Worm (Caenorhabditis elegans) whole organism, midembryonic: Measurements from ENCODE around the gene srh-25.

Source experiments
- T22C8.4 ChIP-seq: fragments of 200-800 bp; sonication (Bioruptor generic); IDR thresholded peaks from 2 replicates; pipeline ENCODE4 v1.3.6; 2022; ENCODE audit warnings: missing genetic modification characterization, missing compliant biosample characterization
- cog-1 ChIP-seq: sonication (generic microtip); optimal IDR thresholded peaks from 2 replicates; lab custom pipeline; 2016; ENCODE audit warnings: missing genetic modification characterization, missing compliant biosample characterization
- flt-1 ChIP-seq: fragments of 200-800 bp; sonication (Bioruptor generic); IDR thresholded peaks from 2 replicates; pipeline ENCODE4 v1.3.6; 2022; ENCODE audit warnings: missing genetic modification characterization, missing compliant biosample characterization
- klf-2 ChIP-seq: fragments of 200-800 bp; sonication (Bioruptor generic); conservative IDR thresholded peaks from 2 replicates; pipeline ENCODE4 v1.3.6; 2022; ENCODE audit warnings: missing genetic modification reagents, missing genetic modification characterization, missing compliant biosample characterization
- med-1 ChIP-seq: sonication (generic microtip); optimal IDR thresholded peaks from 2 replicates; lab custom pipeline; 2017; ENCODE audit warnings: missing genetic modification characterization, mild to moderate bottlenecking, missing compliant biosample characterization, antibody characterized with exemption, missing genetic modification reagents; ENCODE audit not compliant: insufficient read depth
- ref-1 ChIP-seq: fragments of 200-800 bp; sonication (Bioruptor generic); conservative IDR thresholded peaks from 2 replicates; pipeline ENCODE4 v1.3.6; 2022; ENCODE audit warnings: missing genetic modification reagents, missing genetic modification characterization, missing compliant biosample characterization
- tab-1 ChIP-seq: fragments of 200-800 bp; sonication (Bioruptor generic); IDR thresholded peaks from 2 replicates; pipeline ENCODE4 v1.3.6; 2022; ENCODE audit warnings: missing genetic modification characterization, missing compliant biosample characterization
- ztf-23 ChIP-seq: fragments of 200-800 bp; sonication (Bioruptor generic); IDR thresholded peaks from 2 replicates; pipeline ENCODE4 v1.3.6; 2022; ENCODE audit warnings: missing genetic modification reagents, missing genetic modification characterization, missing compliant biosample characterization
- ztf-29 ChIP-seq: fragments of 200-800 bp; sonication (Bioruptor generic); IDR thresholded peaks from 2 replicates; pipeline ENCODE4 v1.3.6; 2022; ENCODE audit warnings: missing genetic modification reagents, missing genetic modification characterization, missing compliant biosample characterization

srh-25 gene

DNA sequence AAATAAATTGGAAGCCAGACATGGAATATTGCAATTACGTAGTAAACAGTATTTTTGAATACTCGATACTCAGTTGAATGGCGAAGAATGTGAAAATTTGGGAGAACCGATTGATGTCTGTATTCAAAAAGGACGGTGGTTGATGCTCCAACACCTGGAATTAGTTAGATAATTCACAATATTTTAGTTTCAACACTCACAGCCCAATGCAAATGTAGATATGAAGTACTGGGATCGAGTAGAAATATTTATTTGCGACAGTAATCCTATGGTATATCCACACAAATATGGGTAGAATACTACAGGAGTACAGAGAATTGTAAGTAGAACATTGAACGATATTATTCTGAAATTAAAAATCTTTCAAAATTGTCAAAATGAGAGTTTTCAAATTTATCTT, 512 bp downstream of the srh-25 start:
- TF ChIP-seq T22C8.4 (GFP tag; lab: Robert Waterston, UW) (no peak), ref-1 (GFP tag; lab: Robert Waterston, UW) (no peak), tab-1 (no peak), ztf-29 (GFP tag; lab: Robert Waterston, UW) (no peak), cog-1 (tag; lab: Kevin White, UChicago) (no peak), ztf-23 (GFP tag; lab: Robert Waterston, UW) (no peak), klf-2 (GFP tag; lab: Robert Waterston, UW) (no peak), med-1 (GFP tag; lab: Kevin White, UChicago) (no peak), flt-1 (GFP tag; lab: Robert Waterston, UW) (no peak)

DNA sequence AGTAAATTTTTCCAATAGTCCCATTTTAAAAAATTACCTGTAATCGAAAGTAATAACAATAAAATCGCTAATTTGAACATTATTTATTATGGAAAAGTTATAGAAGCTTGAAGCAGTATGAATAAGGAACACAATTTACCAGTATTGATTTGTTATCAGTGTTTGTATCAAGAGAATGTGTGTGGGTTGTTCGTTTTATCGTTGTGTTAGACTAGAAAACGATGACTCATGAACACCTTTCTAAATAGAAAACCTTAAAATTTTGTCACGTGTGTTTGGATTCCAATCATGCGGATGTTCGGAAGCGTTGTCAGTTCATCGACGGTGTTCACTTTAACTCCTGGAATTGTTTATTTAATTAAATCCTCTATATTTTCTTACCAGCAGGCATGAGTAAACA, 1.5 kb downstream of the srh-25 start, which contains the start of gene C54D10.13:
Gene C54D10.13, minus strand, starts transcription at position 179 of the 400 bp plus-strand sequence.
- TF ChIP-seq ztf-23 (GFP tag; lab: Robert Waterston, UW) = no peak
- no peak for TF ChIP-seq flt-1 (GFP tag; lab: Robert Waterston, UW)
- TF ChIP-seq cog-1 (tag; lab: Kevin White, UChicago) = no peak
- TF ChIP-seq ref-1 (GFP tag; lab: Robert Waterston, UW) = no peak
- no peak for TF ChIP-seq klf-2 (GFP tag; lab: Robert Waterston, UW)
- no peak for TF ChIP-seq med-1 (GFP tag; lab: Kevin White, UChicago)
- no peak for TF ChIP-seq tab-1
- TF ChIP-seq ztf-29 (GFP tag; lab: Robert Waterston, UW) = no peak
- no peak for TF ChIP-seq T22C8.4 (GFP tag; lab: Robert Waterston, UW)

DNA sequence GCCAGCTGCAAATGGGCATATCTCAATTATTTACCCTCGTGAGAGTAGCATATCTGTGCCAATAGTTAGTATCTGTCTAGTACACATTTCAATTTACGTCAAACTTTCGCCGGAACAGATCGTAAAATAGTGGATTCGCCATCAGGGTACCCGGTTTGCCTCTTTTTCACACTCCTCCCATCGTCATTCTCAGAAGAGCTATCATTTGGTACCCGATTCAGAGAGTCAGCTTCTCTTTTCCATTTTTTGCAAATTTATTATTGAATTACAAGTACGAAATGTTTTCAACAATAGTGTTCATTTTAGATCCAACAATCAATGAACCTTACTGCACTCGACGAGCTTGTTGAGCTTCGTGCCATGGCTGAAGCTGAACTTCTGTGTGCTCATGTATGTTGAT, 4.6 kb downstream of the srh-25 start, which contains the start of gene C54D10.5:
Gene C54D10.5, plus strand, starts transcription at position 301 of the 400 bp plus-strand sequence.
- TF ChIP-seq tab-1 (no peak), flt-1 (GFP tag; lab: Robert Waterston, UW) (no peak), med-1 (GFP tag; lab: Kevin White, UChicago) (no peak), T22C8.4 (GFP tag; lab: Robert Waterston, UW) (no peak), klf-2 (GFP tag; lab: Robert Waterston, UW) (no peak), cog-1 (tag; lab: Kevin White, UChicago) (no peak), ref-1 (GFP tag; lab: Robert Waterston, UW) (no peak), ztf-29 (GFP tag; lab: Robert Waterston, UW) (no peak), ztf-23 (GFP tag; lab: Robert Waterston, UW) (no peak)

DNA sequence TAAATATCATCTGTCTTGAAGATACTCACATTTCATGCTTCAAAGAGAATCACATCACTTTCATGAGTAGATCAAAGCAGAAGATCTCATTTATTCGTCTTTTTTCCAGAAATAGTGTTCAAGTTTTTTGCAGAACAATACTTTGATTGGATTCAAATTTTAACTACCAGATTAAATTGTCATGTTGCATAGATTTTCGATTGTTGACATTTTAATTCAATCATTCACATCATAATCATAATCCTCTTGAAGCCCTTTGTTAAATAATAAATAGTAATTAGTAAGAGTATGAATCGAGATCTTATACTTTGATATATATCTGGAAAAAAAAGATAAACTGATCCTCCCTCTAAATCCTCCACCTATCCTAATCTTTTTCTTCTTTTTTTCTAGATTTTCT, 5.8 kb downstream of the srh-25 start:
- TF ChIP-seq ztf-23 (GFP tag; lab: Robert Waterston, UW) (no peak), med-1 (GFP tag; lab: Kevin White, UChicago) (no peak), T22C8.4 (GFP tag; lab: Robert Waterston, UW) (no peak), cog-1 (tag; lab: Kevin White, UChicago) (no peak), flt-1 (GFP tag; lab: Robert Waterston, UW) (no peak), tab-1 (no peak), ref-1 (GFP tag; lab: Robert Waterston, UW) (no peak), ztf-29 (GFP tag; lab: Robert Waterston, UW) (no peak), klf-2 (GFP tag; lab: Robert Waterston, UW) (no peak)

DNA sequence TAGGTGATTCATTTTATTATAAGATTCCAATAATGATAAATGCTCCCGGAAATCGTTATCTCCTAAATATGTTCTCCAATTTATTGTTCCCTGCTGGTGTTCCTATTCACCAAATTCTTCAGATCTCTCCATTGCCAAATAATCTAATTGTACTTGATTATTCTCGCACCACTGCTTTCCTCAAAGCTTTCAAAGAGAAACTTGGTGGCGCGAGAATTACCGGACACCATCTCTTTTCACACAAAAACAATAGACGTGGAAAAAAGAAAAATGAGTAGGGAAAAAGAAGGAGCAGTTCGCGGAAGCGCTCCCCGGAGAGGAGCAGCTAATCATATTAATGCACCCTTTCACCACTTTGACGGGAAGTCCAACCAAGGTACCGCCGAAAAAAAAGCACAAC, 12.3 kb downstream of the srh-25 start:
- no peak for TF ChIP-seq ztf-29 (GFP tag; lab: Robert Waterston, UW)
- TF ChIP-seq ztf-23 (GFP tag; lab: Robert Waterston, UW) = no peak
- TF ChIP-seq flt-1 (GFP tag; lab: Robert Waterston, UW) = no peak
- no peak for TF ChIP-seq med-1 (GFP tag; lab: Kevin White, UChicago)
- TF ChIP-seq tab-1 = no peak
- TF ChIP-seq klf-2 (GFP tag; lab: Robert Waterston, UW) = no peak
- TF ChIP-seq T22C8.4 (GFP tag; lab: Robert Waterston, UW) = no peak
- TF ChIP-seq ref-1 (GFP tag; lab: Robert Waterston, UW) = no peak
- TF ChIP-seq cog-1 (tag; lab: Kevin White, UChicago) = no peak

DNA sequence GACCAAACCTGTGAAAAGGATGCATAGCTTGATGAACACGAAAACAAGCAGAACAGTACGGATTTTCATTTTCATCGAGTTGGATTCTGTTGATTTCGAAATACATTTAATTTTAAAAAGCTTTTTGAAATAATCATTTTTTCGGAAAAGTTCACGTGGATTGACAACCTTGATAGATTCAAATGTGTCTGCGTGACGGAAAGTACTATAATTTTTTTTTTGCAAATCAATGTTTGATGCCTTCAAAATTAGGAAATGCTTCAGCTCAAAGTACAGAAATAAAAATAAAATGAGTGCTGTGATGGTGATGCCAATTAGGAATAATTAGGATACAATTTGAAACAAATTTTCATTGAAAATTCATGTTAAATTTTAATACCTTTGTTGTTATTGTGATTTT, 12.8 kb downstream of the srh-25 start, which contains the start of gene C54D10.4:
Gene C54D10.4, minus strand, starts transcription at position 101 of the 400 bp plus-strand sequence.
- TF ChIP-seq ztf-23 (GFP tag; lab: Robert Waterston, UW) (no peak), cog-1 (tag; lab: Kevin White, UChicago) (no peak), ref-1 (GFP tag; lab: Robert Waterston, UW) (no peak), tab-1 (no peak), ztf-29 (GFP tag; lab: Robert Waterston, UW) (no peak), flt-1 (GFP tag; lab: Robert Waterston, UW) (no peak)

DNA sequence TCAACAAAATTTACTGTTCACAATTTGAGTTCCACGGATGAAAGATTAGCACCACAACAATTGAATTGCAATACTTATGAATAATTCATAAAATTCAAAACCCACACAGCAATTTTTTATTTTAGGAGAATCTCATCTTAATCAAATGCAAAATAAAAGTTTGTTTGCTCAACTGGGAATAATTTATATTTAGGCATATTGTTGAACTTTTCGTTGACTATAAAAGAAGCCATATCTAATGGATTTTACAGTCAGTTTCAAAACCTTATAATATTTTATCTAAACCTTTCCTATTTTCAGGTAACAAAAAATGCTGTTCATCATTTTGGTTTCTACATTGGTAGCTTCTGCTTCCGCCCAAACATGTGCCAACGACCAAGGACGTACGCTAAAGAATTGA, 15.3 kb downstream of the srh-25 start, which contains the start of gene C54D10.3:
Gene C54D10.3, plus strand, starts transcription at position 301 of the 400 bp plus-strand sequence.
- TF ChIP-seq flt-1 (GFP tag; lab: Robert Waterston, UW) = no peak
- TF ChIP-seq T22C8.4 (GFP tag; lab: Robert Waterston, UW) = no peak
- TF ChIP-seq klf-2 (GFP tag; lab: Robert Waterston, UW) = no peak

DNA sequence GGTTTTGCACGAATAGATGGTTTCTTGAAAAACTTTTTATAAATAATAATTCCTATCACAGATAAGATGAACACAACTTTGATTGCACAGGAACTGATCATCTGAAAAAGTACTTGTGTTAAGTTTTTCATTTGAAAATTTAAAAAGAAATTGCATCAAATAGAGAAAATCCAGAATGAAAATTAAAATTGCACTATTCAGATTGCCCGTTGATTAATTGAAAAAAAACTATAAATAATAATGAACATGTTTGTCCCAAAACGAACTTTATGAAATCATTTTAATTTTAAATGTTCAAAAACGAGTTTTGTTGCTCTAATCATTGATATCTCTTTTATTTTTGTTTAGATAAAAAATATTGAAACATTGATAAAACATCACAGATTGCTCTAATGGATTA, 16.3 kb downstream of the srh-25 start, which contains the start of gene cdr-3:
Gene cdr-3, minus strand, starts transcription at position 101 of the 400 bp plus-strand sequence.
- no peak for TF ChIP-seq tab-1
- no peak for TF ChIP-seq med-1 (GFP tag; lab: Kevin White, UChicago)
- TF ChIP-seq ref-1 (GFP tag; lab: Robert Waterston, UW) = no peak
- TF ChIP-seq ztf-29 (GFP tag; lab: Robert Waterston, UW) = no peak
- TF ChIP-seq cog-1 (tag; lab: Kevin White, UChicago) = no peak
- TF ChIP-seq klf-2 (GFP tag; lab: Robert Waterston, UW) = no peak
- TF ChIP-seq T22C8.4 (GFP tag; lab: Robert Waterston, UW) = no peak

DNA sequence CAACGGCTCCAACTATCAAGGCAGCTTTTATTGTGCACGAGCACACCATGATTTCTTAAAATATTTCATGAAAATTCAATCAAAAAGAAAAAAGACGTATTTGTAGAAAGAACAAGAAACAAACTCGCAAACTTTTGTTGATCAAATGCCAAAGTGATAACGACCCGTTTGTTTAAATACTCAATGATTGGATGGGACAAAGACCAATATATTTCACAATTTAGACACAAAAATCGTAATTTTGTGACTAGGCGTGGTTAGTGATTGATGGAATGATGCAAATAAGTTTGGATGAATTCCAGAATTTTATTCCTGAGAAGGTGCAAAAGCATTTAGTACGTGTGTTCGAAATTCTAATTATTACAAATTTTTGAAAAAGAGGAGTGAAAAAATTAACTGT, 18.0 kb downstream of the srh-25 start, which contains the start of gene cdr-2:
Gene cdr-2, minus strand, starts transcription at position 54 of the 400 bp plus-strand sequence.
- TF ChIP-seq T22C8.4 (GFP tag; lab: Robert Waterston, UW) (no peak), ref-1 (GFP tag; lab: Robert Waterston, UW) (no peak), cog-1 (tag; lab: Kevin White, UChicago) (no peak), ztf-29 (GFP tag; lab: Robert Waterston, UW) (no peak)
